Worm (Caenorhabditis elegans): ENCODE measurements around the gene lips-11.

DNA sequence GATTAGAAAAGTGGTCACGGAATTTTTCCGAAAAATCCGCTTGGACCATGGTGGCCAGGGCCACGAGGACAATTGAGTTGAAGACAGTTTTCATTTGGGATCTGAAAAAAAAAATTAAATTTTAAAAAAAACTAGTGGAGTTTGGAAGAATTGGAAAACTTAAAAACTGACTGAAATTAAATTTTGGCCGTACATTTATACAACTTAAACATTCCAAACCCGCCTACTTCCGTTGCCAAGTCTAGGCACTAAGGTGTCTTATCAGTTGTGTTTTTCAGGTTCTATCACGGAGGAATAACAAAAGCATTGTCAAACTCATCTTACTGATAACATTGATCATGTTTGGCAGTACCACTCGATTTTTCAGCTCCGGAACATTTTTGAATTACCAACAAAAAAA lies 3.3 kb upstream of the lips-11 start, which contains the start of gene lips-12:
- TF ChIP-seq ceh-90 (tag; optimal IDR thresholded peaks at IDR 0.05) (no peak), mdl-1 (tag; optimal IDR thresholded peaks at IDR 0.05) (no peak), nhr-76 (tag; optimal IDR thresholded peaks at IDR 0.05) (no peak), elt-2 (tag; optimal IDR thresholded peaks at IDR 0.05) (no peak), jun-1 (tag; optimal IDR thresholded peaks at IDR 0.05) (no peak), pqm-1 (tag; optimal IDR thresholded peaks at IDR 0.05) (no peak), dsc-1 (tag; optimal IDR thresholded peaks at IDR 0.05) (no peak), fos-1 (tag; optimal IDR thresholded peaks at IDR 0.05) (no peak), fkh-4 (tag; optimal IDR thresholded peaks at IDR 0.05; ENCODE audit: borderline replicate concordance) (no peak), nhr-11 (tag; optimal IDR thresholded peaks at IDR 0.05) (no peak), snpc-4 (tag; optimal IDR thresholded peaks at IDR 0.05) (no peak), zag-1 (tag; optimal IDR thresholded peaks at IDR 0.05) (no peak)

Measured in whole organism, L1 larva.